Fruit fly (Drosophila melanogaster) whole organism, embryonic: Measurements from ENCODE around the gene CG33181.
A peak's percentile ranks its signal among the peaks of the same experiment; 100 is the strongest.

ENCODE experiments used
- Ada2b ChIP-seq: fragments of 200-800 bp; sonication (Bioruptor generic); IDR thresholded peaks from 2 replicates; pipeline ENCODE4 v1.3.6; 2022; ENCODE audit warnings: missing biosample characterization, missing genetic modification characterization
- B-H2 ChIP-seq: fragments of 200-800 bp; sonication (Bioruptor generic); optimal IDR thresholded peaks from 2 replicates; lab custom pipeline; 2018; ENCODE audit warnings: missing biosample characterization, mild to moderate bottlenecking, missing genetic modification characterization
- CG11085 ChIP-seq: fragments of 200-800 bp; sonication (Bioruptor generic); IDR thresholded peaks from 2 replicates; pipeline ENCODE4 v1.3.6; 2022; ENCODE audit warnings: missing biosample characterization, missing genetic modification characterization
- CG12391 ChIP-seq: fragments of 200-800 bp; sonication (Bioruptor generic); optimal IDR thresholded peaks from 3 replicates; lab custom pipeline; 2018; ENCODE audit warnings: missing biosample characterization, mild to moderate bottlenecking, missing genetic modification characterization, moderate library complexity
- CG13296 ChIP-seq: fragments of 200-800 bp; sonication (Bioruptor generic); optimal IDR thresholded peaks from 3 replicates; lab custom pipeline; 2018; ENCODE audit warnings: missing biosample characterization, mild to moderate bottlenecking, missing genetic modification characterization
- CG15011 ChIP-seq: fragments of 200-800 bp; sonication (Bioruptor generic); optimal IDR thresholded peaks from 3 replicates; lab custom pipeline; 2018; ENCODE audit warnings: missing biosample characterization, mild to moderate bottlenecking, missing genetic modification characterization
- CG17385 ChIP-seq: fragments of 200-800 bp; sonication (Bioruptor generic); optimal IDR thresholded peaks from 3 replicates; lab custom pipeline; 2018; ENCODE audit warnings: missing biosample characterization, mild to moderate bottlenecking, missing genetic modification characterization
- CG2129 ChIP-seq: fragments of 200-800 bp; sonication (Bioruptor generic); IDR thresholded peaks from 2 replicates; pipeline ENCODE4 v1.3.6; 2022; ENCODE audit warnings: missing biosample characterization, missing genetic modification characterization; ENCODE audit not compliant: partially characterized antibody
- CG3838 ChIP-seq: fragments of 200-800 bp; sonication (Bioruptor generic); optimal IDR thresholded peaks from 3 replicates; lab custom pipeline; 2016; ENCODE audit warnings: missing biosample characterization, missing genetic modification characterization
- CG3995 ChIP-seq: fragments of 200-800 bp; sonication (Bioruptor generic); optimal IDR thresholded peaks from 3 replicates; lab custom pipeline; 2016; ENCODE audit warnings: missing biosample characterization, missing genetic modification characterization
- CG42726 ChIP-seq: fragments of 200-800 bp; sonication (Bioruptor generic); IDR thresholded peaks from 2 replicates; pipeline ENCODE4 v1.3.6; 2022; ENCODE audit warnings: missing biosample characterization, missing genetic modification characterization; ENCODE audit not compliant: partially characterized antibody
- CG6683 ChIP-seq: fragments of 200-800 bp; sonication (Bioruptor generic); optimal IDR thresholded peaks from 2 replicates; lab custom pipeline; 2017; ENCODE audit warnings: missing biosample characterization, mild to moderate bottlenecking, missing genetic modification characterization, missing genetic modification reagents
- CG6689 ChIP-seq: fragments of 200-800 bp; sonication (Bioruptor generic); IDR thresholded peaks from 2 replicates; pipeline ENCODE4 v1.3.6; 2022; ENCODE audit warnings: missing biosample characterization, missing genetic modification characterization
- CG6813 ChIP-seq: fragments of 200-800 bp; sonication (Bioruptor generic); optimal IDR thresholded peaks from 2 replicates; lab custom pipeline; 2017; ENCODE audit warnings: missing biosample characterization, missing genetic modification characterization, mild to moderate bottlenecking, moderate library complexity, missing genetic modification reagents
- CG7839 ChIP-seq: fragments of 200-800 bp; sonication (Bioruptor generic); optimal IDR thresholded peaks from 3 replicates; lab custom pipeline; 2018; ENCODE audit warnings: missing biosample characterization, mild to moderate bottlenecking, missing genetic modification characterization, moderate library complexity
- CG9437 ChIP-seq: fragments of 200-800 bp; sonication (Bioruptor generic); optimal IDR thresholded peaks from 2 replicates; lab custom pipeline; 2018; ENCODE audit warnings: missing biosample characterization, mild to moderate bottlenecking, missing genetic modification characterization
- D ChIP-seq, 2 experiments: fragments of 200-800 bp in 1 of 2; fragments of >200 bp in 1 of 2; sonication (Bioruptor generic) in 1 of 2; optimal IDR thresholded peaks; 2 replicates in 1 of 2; 3 replicates in 1 of 2; lab custom pipeline; 2017; ENCODE audit warnings: mild to moderate bottlenecking in 1 of 2, missing biosample characterization in 1 of 2, missing genetic modification characterization in 1 of 2, missing genetic modification reagents in 1 of 2
- Dbx ChIP-seq: fragments of 200-800 bp; sonication (Bioruptor generic); IDR thresholded peaks from 3 replicates; pipeline ENCODE4 v1.3.6; 2022; ENCODE audit warnings: missing biosample characterization, missing genetic modification characterization
- Dfd ChIP-seq, 2 experiments: fragments of >200 bp; optimal IDR thresholded peaks; 2 replicates each; lab custom pipeline; 2017; ENCODE audit warnings: missing biosample characterization in 2 of 2, missing genetic modification characterization in 2 of 2
- H2.0 ChIP-seq: fragments of 200-800 bp; sonication (Bioruptor generic); IDR thresholded peaks from 2 replicates; pipeline ENCODE4 v1.3.6; 2022; ENCODE audit warnings: missing biosample characterization, missing genetic modification characterization
- HLH3B ChIP-seq: fragments of 200-800 bp; sonication (Bioruptor generic); IDR thresholded peaks from 2 replicates; pipeline ENCODE4 v1.3.6; 2022; ENCODE audit warnings: missing biosample characterization, missing genetic modification characterization
- Hr51 ChIP-seq, 2 experiments: fragments of 200-800 bp; sonication (Bioruptor generic); optimal IDR thresholded peaks; 2 replicates in 1 of 2; 3 replicates in 1 of 2; lab custom pipeline; 2016 to 2018; ENCODE audit warnings: missing biosample characterization in 2 of 2, missing genetic modification characterization in 2 of 2, mild to moderate bottlenecking in 1 of 2, moderate library complexity in 1 of 2
- Hsf ChIP-seq: fragments of 200-800 bp; sonication (Bioruptor generic); optimal IDR thresholded peaks from 3 replicates; lab custom pipeline; 2016; ENCODE audit warnings: missing biosample characterization, missing genetic modification characterization
- Lhr ChIP-seq: fragments of 200-800 bp; sonication (Bioruptor generic); optimal IDR thresholded peaks from 3 replicates; lab custom pipeline; 2017; ENCODE audit warnings: mild to moderate bottlenecking, missing biosample characterization, missing genetic modification reagents, missing genetic modification characterization
- MTF-1 ChIP-seq: fragments of 200-800 bp; sonication (Bioruptor generic); optimal IDR thresholded peaks from 2 replicates; lab custom pipeline; 2018; ENCODE audit warnings: missing biosample characterization, mild to moderate bottlenecking, missing genetic modification characterization, borderline replicate concordance
- Oli ChIP-seq: fragments of 200-800 bp; sonication (Bioruptor generic); optimal IDR thresholded peaks from 2 replicates; lab custom pipeline; 2018; ENCODE audit warnings: missing biosample characterization, mild to moderate bottlenecking, missing genetic modification characterization, moderate library complexity
- Poxn ChIP-seq: fragments of 200-800 bp; sonication (Bioruptor generic); IDR thresholded peaks from 2 replicates; pipeline ENCODE4 v1.3.6; 2022; ENCODE audit warnings: missing biosample characterization, missing genetic modification characterization
- Rx ChIP-seq: fragments of 200-800 bp; sonication (Bioruptor generic); IDR thresholded peaks from 2 replicates; pipeline ENCODE4 v1.3.6; 2022; ENCODE audit warnings: missing biosample characterization, missing genetic modification characterization
- Six4 ChIP-seq: fragments of 200-800 bp; sonication (Bioruptor generic); optimal IDR thresholded peaks from 2 replicates; lab custom pipeline; 2016; ENCODE audit warnings: missing biosample characterization, missing genetic modification characterization
- Spps ChIP-seq: fragments of 200-800 bp; sonication (Bioruptor generic); optimal IDR thresholded peaks from 2 replicates; lab custom pipeline; 2018; ENCODE audit warnings: missing biosample characterization, mild to moderate bottlenecking, missing genetic modification characterization
- Taf1 ChIP-seq: fragments of 200-800 bp; sonication (Bioruptor generic); IDR thresholded peaks from 2 replicates; pipeline ENCODE4 v1.3.6; 2022; ENCODE audit warnings: missing biosample characterization, missing genetic modification characterization
- ash1 ChIP-seq: fragments of 200-800 bp; sonication (Bioruptor generic); optimal IDR thresholded peaks from 2 replicates; lab custom pipeline; 2018; ENCODE audit warnings: missing biosample characterization, mild to moderate bottlenecking, missing genetic modification characterization
- caup ChIP-seq: fragments of 200-800 bp; sonication (Bioruptor generic); optimal IDR thresholded peaks from 3 replicates; lab custom pipeline; 2017; ENCODE audit warnings: missing biosample characterization, mild to moderate bottlenecking, missing genetic modification characterization, moderate library complexity; ENCODE audit not compliant: severe bottlenecking
- chm ChIP-seq: fragments of 200-800 bp; sonication (Bioruptor generic); IDR thresholded peaks from 2 replicates; pipeline ENCODE4 v1.3.6; 2022; ENCODE audit warnings: missing biosample characterization, missing genetic modification characterization
- croc ChIP-seq: fragments of 200-800 bp; sonication (Bioruptor generic); conservative IDR thresholded peaks from 3 replicates; pipeline ENCODE4 v1.3.6; 2022; ENCODE audit warnings: missing biosample characterization, missing genetic modification characterization
- fd3F ChIP-seq: fragments of 200-800 bp; sonication (Bioruptor generic); optimal IDR thresholded peaks from 2 replicates; lab custom pipeline; 2018; ENCODE audit warnings: missing biosample characterization, mild to moderate bottlenecking, missing genetic modification characterization, moderate library complexity
- fru ChIP-seq: fragments of >200 bp; optimal IDR thresholded peaks from 2 replicates; lab custom pipeline; 2017
- hkb ChIP-seq, 2 experiments: fragments of 200-800 bp in 1 of 2; fragments of >200 bp in 1 of 2; sonication (Bioruptor generic) in 1 of 2; IDR thresholded peaks in 1 of 2; optimal IDR thresholded peaks in 1 of 2; 2 replicates each; pipeline versions ENCODE4 v1.3.6 to Lab custom; 2017 to 2022; ENCODE audit warnings: missing biosample characterization in 1 of 2, missing genetic modification characterization in 1 of 2
- ind ChIP-seq: fragments of 200-800 bp; sonication (Bioruptor generic); optimal IDR thresholded peaks from 3 replicates; lab custom pipeline; 2016; ENCODE audit warnings: missing biosample characterization, missing genetic modification characterization
- inv ChIP-seq: fragments of 200-800 bp; sonication (Bioruptor generic); IDR thresholded peaks from 2 replicates; pipeline ENCODE4 v1.3.6; 2022; ENCODE audit warnings: missing biosample characterization, missing genetic modification characterization; ENCODE audit not compliant: partially characterized antibody
- jing ChIP-seq: fragments of 200-800 bp; sonication (Bioruptor generic); optimal IDR thresholded peaks from 2 replicates; lab custom pipeline; 2018; ENCODE audit warnings: missing biosample characterization, mild to moderate bottlenecking, missing genetic modification characterization
- nerfin-1 ChIP-seq: fragments of 200-800 bp; sonication (Bioruptor generic); optimal IDR thresholded peaks from 3 replicates; lab custom pipeline; 2019; ENCODE audit warnings: missing biosample characterization, mild to moderate bottlenecking, missing genetic modification characterization, moderate library complexity
- pzg ChIP-seq: fragments of 200-800 bp; sonication (Bioruptor generic); optimal IDR thresholded peaks from 3 replicates; lab custom pipeline; 2018; ENCODE audit warnings: missing biosample characterization, mild to moderate bottlenecking, missing genetic modification characterization, moderate library complexity
- ro ChIP-seq: fragments of 200-800 bp; sonication (Bioruptor generic); IDR thresholded peaks from 2 replicates; pipeline ENCODE4 v1.3.6; 2022; ENCODE audit warnings: missing biosample characterization, missing genetic modification characterization
- sd ChIP-seq: fragments of 200-800 bp; sonication (Bioruptor generic); optimal IDR thresholded peaks from 3 replicates; lab custom pipeline; 2018; ENCODE audit warnings: missing biosample characterization, mild to moderate bottlenecking, missing genetic modification characterization, moderate library complexity
- sqz ChIP-seq: fragments of 200-800 bp; sonication (Bioruptor generic); optimal IDR thresholded peaks from 3 replicates; lab custom pipeline; 2018; ENCODE audit warnings: missing biosample characterization, mild to moderate bottlenecking, missing genetic modification characterization
- tio ChIP-seq: fragments of 200-800 bp; sonication (Bioruptor generic); optimal IDR thresholded peaks from 2 replicates; lab custom pipeline; 2017; ENCODE audit warnings: missing biosample characterization, missing genetic modification characterization, inconsistent platforms
- vvl ChIP-seq: fragments of 200-800 bp; sonication (Bioruptor generic); IDR thresholded peaks from 2 replicates; pipeline ENCODE4 v1.3.6; 2022; ENCODE audit warnings: missing biosample characterization, missing genetic modification characterization
- yki ChIP-seq: fragments of >200 bp; optimal IDR thresholded peaks from 3 replicates; lab custom pipeline; 2018
- zfh2 ChIP-seq: fragments of 200-800 bp; sonication (Bioruptor generic); optimal IDR thresholded peaks from 2 replicates; lab custom pipeline; 2016; ENCODE audit warnings: missing biosample characterization, missing genetic modification characterization

The CG33181 gene

DNA sequence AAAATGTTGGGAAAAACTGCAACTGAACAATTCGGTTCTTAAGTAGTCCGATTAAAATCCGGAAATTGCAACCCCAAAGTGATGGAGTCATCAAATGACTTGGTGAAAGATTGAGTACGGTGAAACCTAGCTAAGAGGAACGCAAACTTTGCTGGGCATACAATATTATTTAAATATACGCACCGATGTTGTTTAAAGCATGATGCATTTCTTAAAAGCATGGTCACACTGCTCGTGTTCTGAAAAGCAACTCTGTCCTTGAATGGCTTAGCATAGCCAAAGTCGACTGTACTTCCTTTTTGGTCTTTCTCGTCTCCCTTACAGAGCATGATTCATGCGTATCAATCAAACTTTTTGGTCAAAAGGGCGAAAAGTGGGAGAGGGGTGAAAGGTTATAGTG is 47.5 kb downstream of the CG33181 start (continued):
- TF ChIP-seq tio: no peak
- no peak for TF ChIP-seq Poxn (GFP tag; lab: Robert Waterston, UW)
- peak; percentile 24 for TF ChIP-seq ind (GFP tag; lab: Kevin White, UChicago)
- no peak for TF ChIP-seq yki (lab: Kevin White, UChicago)
- no peak for TF ChIP-seq CG42726 (GFP tag; lab: Robert Waterston, UW)
- TF ChIP-seq HLH3B (GFP tag; lab: Robert Waterston, UW): 0 out of 2 replicates have a peak, but pooled peaks have one; percentile 41
- TF ChIP-seq CG13296 (GFP tag; lab: Kevin White, UChicago): no peak
- TF ChIP-seq Dbx: no peak
- TF ChIP-seq CG12391 (tag; lab: Kevin White, UChicago): peak; percentile 4
- no peak for TF ChIP-seq Six4 (GFP tag; lab: Kevin White, UChicago)
- TF ChIP-seq inv (GFP tag; lab: Robert Waterston, UW): no peak
- TF ChIP-seq nerfin-1 (tag; lab: Kevin White, UChicago): no peak
- TF ChIP-seq Rx: no peak
- no peak for TF ChIP-seq Oli (tag; lab: Kevin White, UChicago)
- TF ChIP-seq CG15011: no peak
- peak; percentile 49; the same call in 1 of the 2 replicates for TF ChIP-seq H2.0 (GFP tag; lab: Robert Waterston, UW)
- TF ChIP-seq Ada2b (GFP tag; lab: Robert Waterston, UW): peak; percentile 66
- TF ChIP-seq MTF-1 (GFP tag; lab: Kevin White, UChicago): no peak
- TF ChIP-seq ash1 (GFP tag; lab: Kevin White, UChicago): no peak
- TF ChIP-seq Spps (tag; lab: Kevin White, UChicago): no peak
- no peak for TF ChIP-seq sd (tag; lab: Kevin White, UChicago)
- peak; percentile 14 for TF ChIP-seq CG17385 (GFP tag; lab: Kevin White, UChicago)
- no peak for TF ChIP-seq CG3995 (GFP tag; lab: Kevin White, UChicago)
- TF ChIP-seq Hr51 (GFP tag; optimal IDR thresholded peaks at IDR 0.05; lab: Kevin White, UChicago): peak in 1 of 2 experiments; percentile 48
- no peak for TF ChIP-seq jing (GFP tag; lab: Kevin White, UChicago)
- no peak for TF ChIP-seq chm (GFP tag; lab: Robert Waterston, UW)
- no peak for TF ChIP-seq pzg (GFP tag; lab: Kevin White, UChicago)
- no peak for TF ChIP-seq Dfd (GFP tag; optimal IDR thresholded peaks at IDR 0.05; lab: Kevin White, UChicago)
- TF ChIP-seq CG3838 (GFP tag; lab: Kevin White, UChicago): no peak
- TF ChIP-seq CG6689: peak; percentile 43; the same call in 1 of the 2 replicates
- peak; percentile 50; the same call in 1 of the 2 replicates for TF ChIP-seq vvl (GFP tag; lab: Robert Waterston, UW)
- TF ChIP-seq Lhr (GFP tag; lab: Kevin White, UChicago): no peak
- no peak for TF ChIP-seq ro
- no peak for TF ChIP-seq hkb (optimal IDR thresholded peaks at IDR 0.05; lab: Kevin White, UChicago)
- peak; percentile 58; the same call in 1 of the 2 replicates for TF ChIP-seq hkb (GFP tag; IDR thresholded peaks at IDR 0.05; lab: Robert Waterston, UW)

DNA sequence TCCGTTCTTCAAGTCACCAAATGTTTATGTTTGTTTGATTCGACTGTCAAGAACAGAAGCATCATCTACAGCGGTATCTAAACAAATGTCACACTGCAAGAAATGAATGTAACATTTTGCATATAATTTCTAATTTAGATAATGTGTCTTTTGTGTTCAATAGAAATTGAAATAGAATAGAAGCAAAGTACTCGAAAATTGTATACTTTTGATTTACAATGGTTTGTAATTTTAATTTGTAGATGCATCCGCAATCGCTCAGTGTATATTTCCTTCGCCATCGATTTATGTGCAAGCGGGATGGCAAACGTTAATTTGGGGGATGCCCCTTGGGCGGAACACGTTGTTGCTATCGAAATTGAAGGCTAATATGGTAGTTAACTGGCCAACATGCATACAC is 49.0 kb downstream of the CG33181 start:
- TF ChIP-seq zfh2 (GFP tag; lab: Kevin White, UChicago): no peak
- no peak for TF ChIP-seq CG11085
- peak; percentile 16 for TF ChIP-seq CG6683 (GFP tag; lab: Kevin White, UChicago)
- no peak for TF ChIP-seq D (optimal IDR thresholded peaks at IDR 0.05; lab: Kevin White, UChicago)
- peak; percentile 52 for TF ChIP-seq D (GFP tag; optimal IDR thresholded peaks at IDR 0.05; lab: Kevin White, UChicago)
- peak; percentile 56 for TF ChIP-seq Hsf (GFP tag; lab: Kevin White, UChicago)
- peak; percentile 15 for TF ChIP-seq caup
- peak; percentile 43 for TF ChIP-seq CG9437
- no peak for TF ChIP-seq Taf1 (GFP tag; lab: Robert Waterston, UW)
- peak; percentile 32 for TF ChIP-seq fd3F
- peak; percentile 37 for TF ChIP-seq sqz (GFP tag; lab: Kevin White, UChicago)
- no peak for TF ChIP-seq B-H2 (GFP tag; lab: Kevin White, UChicago)
- TF ChIP-seq CG7839 (tag; lab: Kevin White, UChicago): peak; percentile 77
- TF ChIP-seq CG6813 (GFP tag; lab: Kevin White, UChicago): peak; percentile 54
- no peak for TF ChIP-seq CG2129 (GFP tag; lab: Robert Waterston, UW)
- no peak; the same call in 2 of the 3 replicates for TF ChIP-seq croc (GFP tag; lab: Robert Waterston, UW)
- no peak for TF ChIP-seq fru (lab: Kevin White, UChicago)
- peak; percentile 80 for TF ChIP-seq Ada2b (GFP tag; lab: Robert Waterston, UW)
